Fruit fly (Drosophila melanogaster): ENCODE data around the gene CG4768.
A peak's percentile ranks its signal among the peaks of the same experiment; 100 is the strongest.

CG4768 gene

DNA sequence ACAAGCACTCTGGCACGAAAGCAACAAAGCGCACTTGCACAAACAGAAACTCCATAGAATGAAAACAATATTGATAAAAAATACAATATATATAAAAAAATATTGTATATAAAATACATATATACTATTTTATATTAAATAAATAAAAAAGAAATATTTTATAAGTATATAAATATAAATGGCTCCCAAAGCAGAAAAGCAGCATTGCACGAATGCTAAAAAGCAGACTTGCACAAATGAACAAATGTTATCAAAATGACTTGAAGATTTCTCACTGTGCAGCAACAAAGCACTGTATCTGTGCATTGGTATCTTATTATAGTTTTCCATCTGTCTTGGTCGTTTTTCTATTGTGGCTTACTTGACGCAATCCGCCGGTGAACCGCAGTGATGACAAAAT, 23.1 kb upstream of the CG4768 start (continued):
- TF ChIP-seq CG9727 (GFP tag; optimal IDR thresholded peaks at IDR 0.05), result peak; percentile 24
- no peak for TF ChIP-seq pb (GFP tag; optimal IDR thresholded peaks at IDR 0.05)
- TF ChIP-seq Dbx (GFP tag; IDR thresholded peaks at IDR 0.05), result no peak
- TF ChIP-seq fd64A (GFP tag; optimal IDR thresholded peaks at IDR 0.05), result no peak
- TF ChIP-seq CG7786 (GFP tag; optimal IDR thresholded peaks at IDR 0.05), result no peak
- TF ChIP-seq dimm (GFP tag; IDR thresholded peaks at IDR 0.05), result no peak
- TF ChIP-seq Poxn (GFP tag; IDR thresholded peaks at IDR 0.05), result no peak
- no peak for TF ChIP-seq nom (GFP tag; optimal IDR thresholded peaks at IDR 0.05)
- no peak for TF ChIP-seq Vsx1 (GFP tag; optimal IDR thresholded peaks at IDR 0.05)
- TF ChIP-seq gsb-n (tag; optimal IDR thresholded peaks at IDR 0.05), result no peak
- no peak for TF ChIP-seq CG5245 (GFP tag; optimal IDR thresholded peaks at IDR 0.05)
- no peak for TF ChIP-seq Taf1 (GFP tag; IDR thresholded peaks at IDR 0.05)
- TF ChIP-seq Sry-δ (GFP tag; optimal IDR thresholded peaks at IDR 0.05), result no peak
- no peak for TF ChIP-seq lmd (GFP tag; IDR thresholded peaks at IDR 0.05)
- TF ChIP-seq CG16779 (GFP tag; IDR thresholded peaks at IDR 0.05), result no peak
- TF ChIP-seq aop (GFP tag; IDR thresholded peaks at IDR 0.05), result no peak
- TF ChIP-seq CG8388 (GFP tag; optimal IDR thresholded peaks at IDR 0.05), result peak; percentile 10
- no peak for TF ChIP-seq CG10147 (GFP tag; optimal IDR thresholded peaks at IDR 0.05)
- TF ChIP-seq CG2116 (GFP tag; optimal IDR thresholded peaks at IDR 0.05), result no peak
- no peak for TF ChIP-seq insv (GFP tag; optimal IDR thresholded peaks at IDR 0.05)
- TF ChIP-seq CG17612 (GFP tag; IDR thresholded peaks at IDR 0.05), result no peak
- no peak for TF ChIP-seq CG32532 (GFP tag; IDR thresholded peaks at IDR 0.05)
- no peak for TF ChIP-seq CG4617 (GFP tag; optimal IDR thresholded peaks at IDR 0.05; ENCODE audit: borderline replicate concordance)
- no peak for TF ChIP-seq abd-A (tag; optimal IDR thresholded peaks at IDR 0.05)
- TF ChIP-seq p53 (GFP tag; optimal IDR thresholded peaks at IDR 0.05), result no peak
- no peak for TF ChIP-seq CG12942 (GFP tag; optimal IDR thresholded peaks at IDR 0.05)
- TF ChIP-seq sna (GFP tag; IDR thresholded peaks at IDR 0.05; ENCODE audit: partially characterized antibody), result no peak
- no peak for TF ChIP-seq eyg (GFP tag; optimal IDR thresholded peaks at IDR 0.05)
- no peak for TF ChIP-seq Antp (GFP tag; optimal IDR thresholded peaks at IDR 0.05)
- TF ChIP-seq CG13424 (tag; optimal IDR thresholded peaks at IDR 0.05), result peak; percentile 14
- TF ChIP-seq CG8478 (optimal IDR thresholded peaks at IDR 0.05), result no peak
- TF ChIP-seq so (GFP tag; IDR thresholded peaks at IDR 0.05), result no peak
- TF ChIP-seq CG11695 (GFP tag; IDR thresholded peaks at IDR 0.05), result no peak
- no peak for TF ChIP-seq trh (GFP tag; optimal IDR thresholded peaks at IDR 0.05)
- TF ChIP-seq ro (GFP tag; IDR thresholded peaks at IDR 0.05), result no peak
- no peak for TF ChIP-seq CG32772 (GFP tag; IDR thresholded peaks at IDR 0.05)
- no peak for TF ChIP-seq bbx (GFP tag; IDR thresholded peaks at IDR 0.05; ENCODE audit: partially characterized antibody)
- TF ChIP-seq CG2199 (GFP tag; IDR thresholded peaks at IDR 0.05), result no peak
- no peak for TF ChIP-seq fd3F (GFP tag; optimal IDR thresholded peaks at IDR 0.05)
- no peak for TF ChIP-seq lov (optimal IDR thresholded peaks at IDR 0.05)
- TF ChIP-seq lov (GFP tag; IDR thresholded peaks at IDR 0.05), result no peak
- no peak for TF ChIP-seq CG8944 (GFP tag; optimal IDR thresholded peaks at IDR 0.05)
- TF ChIP-seq CG17361 (GFP tag; IDR thresholded peaks at IDR 0.05), result 0 out of 3 replicates have a peak, but pooled peaks have one; percentile 22
- TF ChIP-seq CG14441 (GFP tag; IDR thresholded peaks at IDR 0.05), result no peak
- no peak for TF ChIP-seq CG43689 (GFP tag; IDR thresholded peaks at IDR 0.05)
- TF ChIP-seq CG15601 (tag; optimal IDR thresholded peaks at IDR 0.05), result peak; percentile 52
- no peak for TF ChIP-seq CG3838 (GFP tag; optimal IDR thresholded peaks at IDR 0.05)
- no peak for TF ChIP-seq CG12299 (tag; optimal IDR thresholded peaks at IDR 0.05)
- no peak for TF ChIP-seq jing (GFP tag; optimal IDR thresholded peaks at IDR 0.05)
- TF ChIP-seq pfk (GFP tag; optimal IDR thresholded peaks at IDR 0.05), result no peak
- TF ChIP-seq esg (GFP tag; conservative IDR thresholded peaks at IDR 0.05), result no peak
- peak; percentile 18; the same call in 1 of the 2 replicates for TF ChIP-seq Rx (GFP tag; IDR thresholded peaks at IDR 0.05)
- peak; percentile 42 for TF ChIP-seq gem (tag; optimal IDR thresholded peaks at IDR 0.05)

Measured in whole organism, embryonic.